Fruit fly (Drosophila melanogaster): Measurements from ENCODE around the gene Slob.

dm6 chr2L:7660087-7660486, 14.8 kb downstream of the Slob start:
- no peak for TF ChIP-seq cnc (optimal IDR thresholded peaks at IDR 0.05)
- no peak for TF ChIP-seq Mnt (GFP tag; optimal IDR thresholded peaks at IDR 0.05)
- no peak for TF ChIP-seq CG33017 (tag; optimal IDR thresholded peaks at IDR 0.05)
- TF ChIP-seq Clk (GFP tag; optimal IDR thresholded peaks at IDR 0.05) = no peak
- TF ChIP-seq bab1 (GFP tag; optimal IDR thresholded peaks at IDR 0.05) = no peak
- no peak for TF ChIP-seq CG14711 (tag; optimal IDR thresholded peaks at IDR 0.05)

Measured in whole organism, adult.